Worm (Caenorhabditis elegans) whole organism, young adult: ENCODE measurements around the gene hil-6.

ENCODE experiments used
- B0019.2 ChIP-seq: fragments of 200-800 bp; sonication (Bioruptor generic); conservative IDR thresholded peaks from 2 replicates; pipeline ENCODE4 v1.3.6; 2022; ENCODE audit warnings: missing genetic modification reagents, missing genetic modification characterization, missing compliant biosample characterization
- B0261.1 ChIP-seq: sonication (generic microtip); optimal IDR thresholded peaks from 2 replicates; lab custom pipeline; 2016; ENCODE audit warnings: mild to moderate bottlenecking, missing genetic modification characterization, moderate library complexity, missing compliant biosample characterization
- C06A6.2 ChIP-seq: fragments of 200-800 bp; sonication (Bioruptor generic); conservative IDR thresholded peaks from 2 replicates; pipeline ENCODE4 v1.3.6; 2022; ENCODE audit warnings: missing genetic modification characterization, missing compliant biosample characterization
- F10E7.11 ChIP-seq: sonication (generic microtip); optimal IDR thresholded peaks from 2 replicates; lab custom pipeline; 2017; ENCODE audit warnings: mild to moderate bottlenecking, missing genetic modification characterization, moderate library complexity, missing compliant biosample characterization
- F22D6.2 ChIP-seq: sonication (generic microtip); optimal IDR thresholded peaks from 2 replicates; lab custom pipeline; 2016; ENCODE audit warnings: mild to moderate bottlenecking, missing genetic modification characterization, missing compliant biosample characterization
- F37B4.10 ChIP-seq: fragments of 200-800 bp; sonication (Bioruptor generic); IDR thresholded peaks from 2 replicates; pipeline ENCODE4 v1.3.6; 2022; ENCODE audit warnings: missing genetic modification characterization, missing compliant biosample characterization
- F39B2.1 ChIP-seq: fragments of 200-800 bp; sonication (Bioruptor generic); IDR thresholded peaks from 2 replicates; pipeline ENCODE4 v1.3.6; 2022; ENCODE audit warnings: missing genetic modification reagents, missing genetic modification characterization, missing compliant biosample characterization
- F55B11.4 ChIP-seq: sonication (generic microtip); optimal IDR thresholded peaks from 2 replicates; lab custom pipeline; 2016; ENCODE audit warnings: missing compliant biosample characterization, missing genetic modification characterization, borderline replicate concordance; ENCODE audit not compliant: insufficient read depth
- F57A8.1 ChIP-seq: fragments of 200-800 bp; sonication (Bioruptor generic); optimal IDR thresholded peaks from 2 replicates; lab custom pipeline; 2018; ENCODE audit warnings: mild to moderate bottlenecking, missing genetic modification characterization, moderate library complexity, missing compliant biosample characterization
- F57C9.4 ChIP-seq: sonication (generic microtip); optimal IDR thresholded peaks from 2 replicates; lab custom pipeline; 2017; ENCODE audit warnings: mild to moderate bottlenecking, missing genetic modification characterization, missing compliant biosample characterization
- K11D2.4 ChIP-seq: fragments of 200-800 bp; sonication (Bioruptor generic); IDR thresholded peaks from 2 replicates; pipeline ENCODE4 v1.3.6; 2022; ENCODE audit warnings: missing genetic modification reagents, missing genetic modification characterization, missing compliant biosample characterization
- T07F8.4 ChIP-seq: sonication (generic microtip); optimal IDR thresholded peaks from 2 replicates; lab custom pipeline; 2016; ENCODE audit warnings: mild to moderate bottlenecking, missing genetic modification characterization, moderate library complexity, missing compliant biosample characterization
- Y67H2A.10 ChIP-seq: fragments of 200-800 bp; sonication (Bioruptor generic); conservative IDR thresholded peaks from 2 replicates; pipeline ENCODE4 v1.3.6; 2022; ENCODE audit warnings: missing genetic modification reagents, missing genetic modification characterization, missing compliant biosample characterization
- ZK185.1 ChIP-seq: sonication (generic microtip); optimal IDR thresholded peaks from 2 replicates; lab custom pipeline; 2016; ENCODE audit warnings: mild to moderate bottlenecking, missing genetic modification characterization, missing compliant biosample characterization; ENCODE audit not compliant: poor library complexity, severe bottlenecking
- ama-1 ChIP-seq, 3 experiments: fragments of 150-350 bp in 1 of 3; sonication (generic microtip) in 2 of 3; optimal IDR thresholded peaks; 2 replicates each; lab custom pipeline; 2014 to 2018; ENCODE audit warnings: missing biosample characterization in 2 of 3, missing genetic modification characterization in 2 of 3, missing genetic modification reagents in 2 of 3
- aptf-3 ChIP-seq: fragments of 200-800 bp; sonication (Bioruptor generic); IDR thresholded peaks from 2 replicates; pipeline ENCODE4 v1.3.6; 2022; ENCODE audit warnings: missing genetic modification characterization, missing compliant biosample characterization
- atf-7 ChIP-seq: sonication (generic microtip); optimal IDR thresholded peaks from 2 replicates; lab custom pipeline; 2017; ENCODE audit warnings: mild to moderate bottlenecking, missing genetic modification characterization, missing compliant biosample characterization
- bed-2 ChIP-seq: fragments of 200-800 bp; sonication (Bioruptor generic); IDR thresholded peaks from 2 replicates; pipeline ENCODE4 v1.3.6; 2022; ENCODE audit warnings: missing genetic modification reagents, missing genetic modification characterization, missing compliant biosample characterization
- ccch-3 ChIP-seq: fragments of 200-800 bp; sonication (Bioruptor generic); optimal IDR thresholded peaks from 2 replicates; lab custom pipeline; 2018; ENCODE audit warnings: mild to moderate bottlenecking, missing genetic modification characterization, missing compliant biosample characterization
- cebp-2 ChIP-seq: fragments of 200-800 bp; sonication (Bioruptor generic); IDR thresholded peaks from 2 replicates; pipeline ENCODE4 v1.3.6; 2022; ENCODE audit warnings: missing genetic modification characterization, missing compliant biosample characterization
- ceh-40 ChIP-seq: fragments of 200-800 bp; sonication (Bioruptor generic); IDR thresholded peaks from 2 replicates; pipeline ENCODE4 v1.3.6; 2022; ENCODE audit warnings: missing genetic modification characterization, missing compliant biosample characterization
- ceh-58 ChIP-seq: fragments of 200-800 bp; sonication (Bioruptor generic); IDR thresholded peaks from 2 replicates; pipeline ENCODE4 v1.3.6; 2022; ENCODE audit warnings: missing genetic modification characterization, missing compliant biosample characterization
- dpff-1 ChIP-seq: sonication (generic microtip); optimal IDR thresholded peaks from 2 replicates; lab custom pipeline; 2017; ENCODE audit warnings: mild to moderate bottlenecking, missing genetic modification characterization, missing compliant biosample characterization
- efl-1 ChIP-seq: fragments of 150-350 bp; optimal IDR thresholded peaks from 2 replicates; lab custom pipeline; 2014; ENCODE audit warnings: missing biosample characterization, missing genetic modification reagents, missing genetic modification characterization
- egl-44 ChIP-seq: fragments of 200-800 bp; sonication (Bioruptor generic); IDR thresholded peaks from 2 replicates; pipeline ENCODE4 v1.3.6; 2022; ENCODE audit warnings: missing genetic modification reagents, missing genetic modification characterization, missing compliant biosample characterization
- ekl-4 ChIP-seq: fragments of 200-800 bp; sonication (Bioruptor generic); IDR thresholded peaks from 2 replicates; pipeline ENCODE4 v1.3.6; 2022; ENCODE audit warnings: missing genetic modification reagents, missing genetic modification characterization, missing compliant biosample characterization
- him-1 ChIP-seq: sonication (generic microtip); optimal IDR thresholded peaks from 2 replicates; lab custom pipeline; 2016; ENCODE audit warnings: missing genotype, missing genetic modification reagents, missing genetic modification characterization, missing compliant biosample characterization
- hlh-12 ChIP-seq: sonication (generic microtip); optimal IDR thresholded peaks from 2 replicates; lab custom pipeline; 2016; ENCODE audit warnings: missing genetic modification characterization, missing compliant biosample characterization
- let-526 ChIP-seq: fragments of 200-800 bp; sonication (Bioruptor generic); IDR thresholded peaks from 2 replicates; pipeline ENCODE4 v1.3.6; 2022; ENCODE audit warnings: missing genetic modification reagents, missing genetic modification characterization, missing compliant biosample characterization
- let-607 ChIP-seq, 2 experiments: fragments of 200-800 bp in 1 of 2; sonication (Bioruptor generic) in 1 of 2; sonication (generic microtip) in 1 of 2; optimal IDR thresholded peaks; 2 replicates each; lab custom pipeline; 2016 to 2018; ENCODE audit warnings: mild to moderate bottlenecking in 2 of 2, missing compliant biosample characterization in 2 of 2, missing genetic modification characterization in 2 of 2, moderate library complexity in 2 of 2, missing genotype in 1 of 2
- lin-40 ChIP-seq: sonication (generic microtip); optimal IDR thresholded peaks from 2 replicates; lab custom pipeline; 2016; ENCODE audit warnings: missing genetic modification characterization, mild to moderate bottlenecking, missing compliant biosample characterization, missing genotype, missing genetic modification reagents
- lsy-27 ChIP-seq: sonication (generic microtip); optimal IDR thresholded peaks from 2 replicates; lab custom pipeline; 2017; ENCODE audit warnings: missing genetic modification characterization, mild to moderate bottlenecking, missing compliant biosample characterization, antibody characterized with exemption, missing genotype, borderline replicate concordance; ENCODE audit not compliant: insufficient read depth
- madf-6 ChIP-seq: fragments of 200-800 bp; sonication (Bioruptor generic); IDR thresholded peaks from 2 replicates; pipeline ENCODE4 v1.3.6; 2022; ENCODE audit warnings: missing genetic modification reagents, missing genetic modification characterization, missing compliant biosample characterization
- madf-8 ChIP-seq: fragments of 200-800 bp; sonication (Bioruptor generic); conservative IDR thresholded peaks from 2 replicates; pipeline ENCODE4 v1.3.6; 2022; ENCODE audit warnings: missing genetic modification reagents, missing genetic modification characterization, missing compliant biosample characterization
- nfya-2 ChIP-seq: fragments of 200-800 bp; sonication (Bioruptor generic); IDR thresholded peaks from 2 replicates; pipeline ENCODE4 v1.3.6; 2022; ENCODE audit warnings: missing genetic modification reagents, missing genetic modification characterization, missing compliant biosample characterization
- rec-8 ChIP-seq, 2 experiments: sonication (generic microtip); optimal IDR thresholded peaks; 2 replicates each; lab custom pipeline; 2016; ENCODE audit warnings: mild to moderate bottlenecking in 2 of 2, missing genetic modification characterization in 2 of 2, missing genetic modification reagents in 2 of 2, missing genotype in 2 of 2, missing biosample characterization in 1 of 2, missing compliant biosample characterization in 1 of 2, moderate library complexity in 1 of 2
- rpc-1 ChIP-seq, 2 experiments: fragments of 150-350 bp in 1 of 2; sonication (generic microtip) in 1 of 2; optimal IDR thresholded peaks; 2 replicates each; lab custom pipeline; 2014 to 2018; ENCODE audit warnings: missing biosample characterization in 1 of 2, missing genetic modification characterization in 1 of 2, missing genetic modification reagents in 1 of 2, missing genotype in 1 of 2
- snpc-3.4 ChIP-seq: sonication (generic microtip); optimal IDR thresholded peaks from 2 replicates; lab custom pipeline; 2017; ENCODE audit warnings: missing genetic modification characterization, mild to moderate bottlenecking, missing compliant biosample characterization, antibody characterized with exemption, moderate library complexity, missing genotype, missing genetic modification reagents
- tbx-9 ChIP-seq: sonication (generic microtip); optimal IDR thresholded peaks from 2 replicates; lab custom pipeline; 2016; ENCODE audit warnings: borderline replicate concordance, missing genetic modification characterization, inconsistent platforms, missing compliant biosample characterization
- unc-130 ChIP-seq: sonication (generic microtip); optimal IDR thresholded peaks from 2 replicates; lab custom pipeline; 2016; ENCODE audit warnings: missing genetic modification reagents, missing genetic modification characterization, missing compliant biosample characterization
- unc-62 ChIP-seq: fragments of 150-350 bp; optimal IDR thresholded peaks from 2 replicates; lab custom pipeline; 2014; ENCODE audit warnings: missing biosample characterization, missing genetic modification reagents, missing genetic modification characterization
- xnd-1 ChIP-seq: sonication (generic microtip); optimal IDR thresholded peaks from 2 replicates; lab custom pipeline; 2016; ENCODE audit warnings: missing genotype, missing genetic modification reagents, missing genetic modification characterization, missing compliant biosample characterization
- ztf-18 ChIP-seq: sonication (generic microtip); optimal IDR thresholded peaks from 2 replicates; lab custom pipeline; 2016; ENCODE audit warnings: missing genotype, mild to moderate bottlenecking, missing genetic modification characterization, missing compliant biosample characterization
- ztf-26 ChIP-seq: sonication (generic microtip); optimal IDR thresholded peaks from 2 replicates; lab custom pipeline; 2017; ENCODE audit warnings: missing genetic modification characterization, missing compliant biosample characterization
- ztf-3 ChIP-seq: fragments of 200-800 bp; sonication (Bioruptor generic); optimal IDR thresholded peaks from 2 replicates; lab custom pipeline; 2018; ENCODE audit warnings: mild to moderate bottlenecking, missing genetic modification characterization, missing compliant biosample characterization
- ztf-6 ChIP-seq: fragments of 200-800 bp; sonication (Bioruptor generic); IDR thresholded peaks from 2 replicates; pipeline ENCODE4 v1.3.6; 2022; ENCODE audit warnings: missing genetic modification reagents, missing genetic modification characterization, missing compliant biosample characterization

Gene hil-6

ce11 chrV:2011777-2012176, 19.6 kb downstream of the hil-6 start, which contains the start of gene F59A7.7:
TSS of gene F59A7.7 (plus strand) at chrV:2012077.
- TF ChIP-seq F10E7.11 (tag; lab: Kevin White, UChicago) = no peak
- TF ChIP-seq T07F8.4 (tag; lab: Kevin White, UChicago) = no peak
- 0 out of 2 replicates have a peak, but pooled peaks have one; percentile 23 for TF ChIP-seq ceh-58

ce11 chrV:2008412-2008811, 22.9 kb downstream of the hil-6 start:
- TF ChIP-seq F39B2.1 (GFP tag; lab: Robert Waterston, UW) (no peak), ztf-6 (GFP tag; lab: Robert Waterston, UW) (no peak), nfya-2 (no peak), ama-1 (optimal IDR thresholded peaks at IDR 0.05; lab: Kevin White, UChicago) (no peak), ama-1 (GFP tag; optimal IDR thresholded peaks at IDR 0.05; lab: Kevin White, UChicago) (no peak), ZK185.1 (tag; lab: Kevin White, UChicago) (no peak), bed-2 (GFP tag; lab: Robert Waterston, UW) (0 out of 2 replicates have a peak, but pooled peaks have one; percentile 27), ztf-3 (GFP tag; lab: Kevin White, UChicago) (no peak), F55B11.4 (tag; lab: Kevin White, UChicago) (no peak), K11D2.4 (GFP tag; lab: Robert Waterston, UW) (no peak), atf-7 (tag; lab: Kevin White, UChicago) (no peak), rpc-1 (optimal IDR thresholded peaks at IDR 0.05; lab: Kevin White, UChicago) (no peak), rpc-1 (tag; optimal IDR thresholded peaks at IDR 0.05; lab: Kevin White, UChicago) (no peak), C06A6.2 (GFP tag; lab: Robert Waterston, UW) (no peak), ceh-58 (no peak), B0261.1 (tag; lab: Kevin White, UChicago) (no peak), ccch-3 (no peak), xnd-1 (tag; lab: Kevin White, UChicago) (peak; percentile 27), efl-1 (peak; percentile 58), ceh-40 (GFP tag; lab: Robert Waterston, UW) (no peak), unc-130 (GFP tag; lab: Kevin White, UChicago) (peak; percentile 87), let-526 (0 out of 2 replicates have a peak, but pooled peaks have one; percentile 52), dpff-1 (tag; lab: Kevin White, UChicago) (no peak), ztf-18 (peak; percentile 36), madf-8 (peak; percentile 84), egl-44 (GFP tag; lab: Robert Waterston, UW) (0 out of 2 replicates have a peak, but pooled peaks have one; percentile 41), F57A8.1 (GFP tag; lab: Kevin White, UChicago) (no peak), ztf-26 (tag; lab: Kevin White, UChicago) (no peak), cebp-2 (no peak), ekl-4 (peak; percentile 53; the same call in 1 of the 2 replicates), aptf-3 (GFP tag; lab: Robert Waterston, UW) (no peak), hlh-12 (tag; lab: Kevin White, UChicago) (no peak), tbx-9 (tag; lab: Kevin White, UChicago) (no peak), F57C9.4 (no peak), lin-40 (tag; lab: Kevin White, UChicago) (no peak), Y67H2A.10 (GFP tag; lab: Robert Waterston, UW) (peak; percentile 81), F22D6.2 (tag; lab: Kevin White, UChicago) (no peak), rec-8 (tag; optimal IDR thresholded peaks at IDR 0.05; lab: Kevin White, UChicago) (no peak), let-607 (tag; optimal IDR thresholded peaks at IDR 0.05; lab: Kevin White, UChicago) (peak; percentile 44 to 87), snpc-3.4 (no peak), madf-6 (GFP tag; lab: Robert Waterston, UW) (peak; percentile 90), B0019.2 (GFP tag; lab: Robert Waterston, UW) (peak; percentile 81), lsy-27 (tag; lab: Kevin White, UChicago) (no peak), him-1 (tag; lab: Kevin White, UChicago) (peak; percentile 72), unc-62 (GFP tag; lab: Kevin White, UChicago) (no peak), F37B4.10 (GFP tag; lab: Robert Waterston, UW) (no peak)
